Fruit fly (Drosophila melanogaster): Measurements from ENCODE around the gene CG5664.

The CG5664 gene

DNA sequence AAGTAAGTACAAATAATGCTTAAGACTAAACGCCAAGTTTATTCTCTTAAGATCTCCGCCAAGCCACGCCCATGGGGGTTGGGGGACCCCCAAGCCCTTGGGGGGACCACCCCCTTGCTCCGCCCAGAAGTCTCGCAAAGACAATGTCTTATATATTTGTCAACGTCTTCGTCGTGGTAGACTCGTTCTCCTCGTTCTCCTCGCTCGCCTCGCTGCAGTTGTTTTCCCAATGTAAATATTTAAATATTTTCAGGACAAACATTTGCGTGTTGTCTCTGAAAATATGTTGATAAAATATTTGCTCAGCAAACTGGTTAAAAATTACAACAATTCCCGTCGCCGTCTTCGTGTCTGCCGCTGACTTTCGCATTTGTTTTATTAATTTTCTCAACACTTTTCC, 23.1 kb upstream of the CG5664 start (continued):
- TF ChIP-seq sens-2 (GFP tag; IDR thresholded peaks at IDR 0.05): no peak
- TF ChIP-seq CG12104 (GFP tag; optimal IDR thresholded peaks at IDR 0.05): peak; percentile 68
- TF ChIP-seq CG14014 (GFP tag; IDR thresholded peaks at IDR 0.05): no peak
- no peak for TF ChIP-seq Sry-δ (GFP tag; optimal IDR thresholded peaks at IDR 0.05)
- TF ChIP-seq Stat92E (GFP tag; optimal IDR thresholded peaks at IDR 0.05): no peak
- no peak for TF ChIP-seq CG4730 (GFP tag; IDR thresholded peaks at IDR 0.05)
- no peak for TF ChIP-seq Doc3 (GFP tag; IDR thresholded peaks at IDR 0.05; ENCODE audit: partially characterized antibody)
- TF ChIP-seq CG6813 (GFP tag; optimal IDR thresholded peaks at IDR 0.05): peak; percentile 95
- TF ChIP-seq CG7372 (GFP tag; IDR thresholded peaks at IDR 0.05): peak; percentile 32; the same call in 1 of the 2 replicates
- TF ChIP-seq bsh (GFP tag; optimal IDR thresholded peaks at IDR 0.05): peak in 1 of 2 experiments; percentile 87
- TF ChIP-seq ssp (GFP tag; IDR thresholded peaks at IDR 0.05): no peak
- TF ChIP-seq ab (GFP tag; optimal IDR thresholded peaks at IDR 0.05): no peak
- TF ChIP-seq CG12219 (GFP tag; optimal IDR thresholded peaks at IDR 0.05): peak; percentile 41
- peak; percentile 96 for TF ChIP-seq sens (GFP tag)
- no peak for TF ChIP-seq lov (optimal IDR thresholded peaks at IDR 0.05)
- peak; percentile 90 for TF ChIP-seq lov (GFP tag; IDR thresholded peaks at IDR 0.05)
- peak; percentile 85 for TF ChIP-seq CG10209 (GFP tag; optimal IDR thresholded peaks at IDR 0.05)
- TF ChIP-seq CG3163 (GFP tag; optimal IDR thresholded peaks at IDR 0.05): no peak
- TF ChIP-seq chinmo (GFP tag; IDR thresholded peaks at IDR 0.05; ENCODE audit: partially characterized antibody): no peak
- peak in 1 of 2 experiments; percentile 95 for TF ChIP-seq tll (GFP tag; optimal IDR thresholded peaks at IDR 0.05)
- TF ChIP-seq Trl (optimal IDR thresholded peaks at IDR 0.05): no peak
- TF ChIP-seq Trl (GFP tag; optimal IDR thresholded peaks at IDR 0.05): peak; percentile 63
- TF ChIP-seq NC2β (GFP tag; optimal IDR thresholded peaks at IDR 0.05): peak; percentile 76
- TF ChIP-seq MESR4 (GFP tag; optimal IDR thresholded peaks at IDR 0.05): no peak
- TF ChIP-seq pita (GFP tag; optimal IDR thresholded peaks at IDR 0.05): no peak
- TF ChIP-seq HLH3B (GFP tag; IDR thresholded peaks at IDR 0.05): peak; percentile 30; the same call in 1 of the 2 replicates
- TF ChIP-seq pnt (GFP tag; optimal IDR thresholded peaks at IDR 0.05): no peak
- no peak for TF ChIP-seq Sin3A (optimal IDR thresholded peaks at IDR 0.05)
- TF ChIP-seq scrt (GFP tag; optimal IDR thresholded peaks at IDR 0.05): peak; percentile 33
- peak; percentile 56 for TF ChIP-seq odd (GFP tag; optimal IDR thresholded peaks at IDR 0.05)
- TF ChIP-seq kah (GFP tag; optimal IDR thresholded peaks at IDR 0.05): peak; percentile 21
- no peak for TF ChIP-seq so (GFP tag; IDR thresholded peaks at IDR 0.05)
- peak; percentile 91 for TF ChIP-seq CG15479 (GFP tag; optimal IDR thresholded peaks at IDR 0.05)
- TF ChIP-seq gfzf (GFP tag; optimal IDR thresholded peaks at IDR 0.05): no peak
- TF ChIP-seq CG4360 (GFP tag; IDR thresholded peaks at IDR 0.05): peak; percentile 71
- TF ChIP-seq Bgb (GFP tag; IDR thresholded peaks at IDR 0.05; ENCODE audit: partially characterized antibody): no peak
- TF ChIP-seq CG3726 (GFP tag; IDR thresholded peaks at IDR 0.05): no peak
- peak; percentile 66 for TF ChIP-seq CG17802 (tag; optimal IDR thresholded peaks at IDR 0.05)
- TF ChIP-seq Fer1 (GFP tag; optimal IDR thresholded peaks at IDR 0.05): no peak
- peak; percentile 12 for TF ChIP-seq Hmr (GFP tag; optimal IDR thresholded peaks at IDR 0.05)
- TF ChIP-seq Hand (GFP tag; optimal IDR thresholded peaks at IDR 0.05): no peak
- peak; percentile 94 for TF ChIP-seq CG9727 (GFP tag; optimal IDR thresholded peaks at IDR 0.05)
- no peak for TF ChIP-seq CG14050 (GFP tag; IDR thresholded peaks at IDR 0.05)
- TF ChIP-seq nom (GFP tag; optimal IDR thresholded peaks at IDR 0.05): no peak
- TF ChIP-seq CG4707 (GFP tag; optimal IDR thresholded peaks at IDR 0.05): peak; percentile 73
- TF ChIP-seq tio (GFP tag; optimal IDR thresholded peaks at IDR 0.05): no peak
- TF ChIP-seq CG31365 (tag; optimal IDR thresholded peaks at IDR 0.05): no peak
- peak; percentile 55 for TF ChIP-seq CG18599 (GFP tag; optimal IDR thresholded peaks at IDR 0.05)
- no peak for TF ChIP-seq nau (GFP tag; optimal IDR thresholded peaks at IDR 0.05)
- TF ChIP-seq inv (GFP tag; IDR thresholded peaks at IDR 0.05; ENCODE audit: partially characterized antibody): no peak
- no peak for TF ChIP-seq abd-A (tag; optimal IDR thresholded peaks at IDR 0.05)
